Worm (Caenorhabditis elegans) whole organism, L1 larva: ENCODE results near the gene exos-2.

ENCODE experiments used
- C04F5.9 ChIP-seq: sonication (generic microtip); optimal IDR thresholded peaks from 2 replicates; lab custom pipeline; 2016; ENCODE audit warnings: missing genetic modification characterization, missing compliant biosample characterization
- C16A3.4 ChIP-seq: fragments of 150-350 bp; optimal IDR thresholded peaks from 2 replicates; lab custom pipeline; 2014; ENCODE audit warnings: missing biosample characterization, missing genetic modification characterization
- F16B12.6 ChIP-seq: fragments of 150-350 bp; optimal IDR thresholded peaks from 2 replicates; lab custom pipeline; 2014; ENCODE audit warnings: missing biosample characterization, missing genetic modification characterization
- aha-1 ChIP-seq: fragments of 150-350 bp; optimal IDR thresholded peaks from 2 replicates; lab custom pipeline; 2014; ENCODE audit warnings: missing biosample characterization, missing genetic modification characterization
- alr-1 ChIP-seq: fragments of 200-800 bp; sonication (Bioruptor generic); optimal IDR thresholded peaks from 2 replicates; lab custom pipeline; 2018; ENCODE audit warnings: borderline replicate concordance, mild to moderate bottlenecking, missing genetic modification characterization, missing compliant biosample characterization
- aly-2 ChIP-seq: fragments of 150-350 bp; optimal IDR thresholded peaks from 2 replicates; lab custom pipeline; 2014; ENCODE audit warnings: missing biosample characterization, missing genetic modification characterization
- ama-1 ChIP-seq: fragments of 150-350 bp; optimal IDR thresholded peaks from 2 replicates; lab custom pipeline; 2014
- ceh-8 ChIP-seq: fragments of 200-800 bp; sonication (Bioruptor generic); optimal IDR thresholded peaks from 2 replicates; lab custom pipeline; 2018; ENCODE audit warnings: mild to moderate bottlenecking, missing genetic modification characterization, moderate library complexity, missing compliant biosample characterization
- ceh-82 ChIP-seq, 3 experiments: fragments of 150-350 bp in 1 of 3; sonication (generic microtip) in 2 of 3; optimal IDR thresholded peaks; 2 replicates each; lab custom pipeline; 2014 to 2017; ENCODE audit warnings: missing biosample characterization in 3 of 3, missing genetic modification characterization in 3 of 3
- ceh-88 ChIP-seq: fragments of 200-800 bp; sonication (Bioruptor generic); IDR thresholded peaks from 2 replicates; pipeline ENCODE4 v1.3.6; 2022; ENCODE audit warnings: missing genetic modification characterization, missing compliant biosample characterization
- dpl-1 ChIP-seq, 3 experiments: fragments of 150-350 bp in 2 of 3; sonication (generic microtip) in 1 of 3; optimal IDR thresholded peaks; 2 replicates each; lab custom pipeline; 2014 to 2017; ENCODE audit warnings: missing biosample characterization in 3 of 3, missing genetic modification characterization in 3 of 3, missing genetic modification reagents in 3 of 3
- dsc-1 ChIP-seq: sonication (generic microtip); optimal IDR thresholded peaks from 2 replicates; lab custom pipeline; 2016; ENCODE audit warnings: mild to moderate bottlenecking, missing genetic modification characterization, missing compliant biosample characterization
- efl-1 ChIP-seq, 4 experiments: fragments of 150-350 bp; optimal IDR thresholded peaks in 3 of 4; peaks in 1 of 4; 1 replicate in 1 of 4; 2 replicates in 3 of 4; lab custom pipeline; 2014; ENCODE audit warnings: missing biosample characterization in 2 of 4, missing genetic modification characterization in 2 of 4, missing genetic modification reagents in 2 of 4
- elt-3 ChIP-seq, 6 experiments: fragments of 150-350 bp in 1 of 6; sonication (generic microtip); optimal IDR thresholded peaks; 2 replicates each; lab custom pipeline; 2017 to 2018; ENCODE audit warnings: missing biosample characterization in 6 of 6, missing genetic modification characterization in 6 of 6, inconsistent platforms in 1 of 6
- fkh-8 ChIP-seq: sonication (generic microtip); optimal IDR thresholded peaks from 2 replicates; lab custom pipeline; 2016; ENCODE audit warnings: mild to moderate bottlenecking, missing genetic modification characterization, missing compliant biosample characterization
- fos-1 ChIP-seq: fragments of 150-350 bp; optimal IDR thresholded peaks from 2 replicates; lab custom pipeline; 2014; ENCODE audit warnings: missing biosample characterization, missing genetic modification characterization
- grh-1 ChIP-seq: fragments of 200-800 bp; sonication (Bioruptor generic); IDR thresholded peaks from 2 replicates; pipeline ENCODE4 v1.3.6; 2022; ENCODE audit warnings: missing genetic modification reagents, missing genetic modification characterization, missing compliant biosample characterization
- irx-1 ChIP-seq: sonication (generic microtip); optimal IDR thresholded peaks from 2 replicates; lab custom pipeline; 2016; ENCODE audit warnings: missing genetic modification characterization, missing compliant biosample characterization
- isw-1 ChIP-seq: fragments of 200-800 bp; sonication (Bioruptor generic); IDR thresholded peaks from 2 replicates; pipeline ENCODE4 v1.3.6; 2022; ENCODE audit warnings: missing genetic modification characterization, missing compliant biosample characterization
- lin-13 ChIP-seq: fragments of 150-350 bp; optimal IDR thresholded peaks from 2 replicates; lab custom pipeline; 2014; ENCODE audit warnings: missing biosample characterization, missing genetic modification reagents, missing genetic modification characterization
- lin-15B ChIP-seq: fragments of 150-350 bp; sonication (generic microtip); optimal IDR thresholded peaks from 3 replicates; lab custom pipeline; 2014; ENCODE audit warnings: missing biosample characterization, missing genetic modification characterization
- lin-35 ChIP-seq, 2 experiments: fragments of 150-350 bp; optimal IDR thresholded peaks; 2 replicates each; lab custom pipeline; 2014; ENCODE audit warnings: missing biosample characterization in 2 of 2, missing genetic modification characterization in 2 of 2, missing genetic modification reagents in 2 of 2
- lin-39 ChIP-seq: fragments of 150-350 bp; optimal IDR thresholded peaks from 2 replicates; lab custom pipeline; 2014; ENCODE audit warnings: missing biosample characterization, missing genetic modification reagents, missing genetic modification characterization
- lir-3 ChIP-seq: sonication (generic microtip); optimal IDR thresholded peaks from 2 replicates; lab custom pipeline; 2016; ENCODE audit warnings: mild to moderate bottlenecking, missing genetic modification characterization, moderate library complexity, missing compliant biosample characterization; ENCODE audit not compliant: poor library complexity
- lsy-2 ChIP-seq, 2 experiments: fragments of 150-350 bp; optimal IDR thresholded peaks; 2 replicates each; lab custom pipeline; 2014; ENCODE audit warnings: missing biosample characterization in 2 of 2, missing genetic modification characterization in 2 of 2
- mdl-1 ChIP-seq, 2 experiments: fragments of 150-350 bp; optimal IDR thresholded peaks; 2 replicates each; lab custom pipeline; 2014 to 2017; ENCODE audit warnings: missing biosample characterization in 2 of 2, missing genetic modification characterization in 2 of 2, inconsistent platforms in 1 of 2
- mef-2 ChIP-seq: fragments of 150-350 bp; optimal IDR thresholded peaks from 2 replicates; lab custom pipeline; 2014; ENCODE audit warnings: missing biosample characterization, missing genetic modification characterization
- mep-1 ChIP-seq: fragments of 150-350 bp; optimal IDR thresholded peaks from 2 replicates; lab custom pipeline; 2014; ENCODE audit warnings: missing biosample characterization, missing genetic modification characterization
- nhr-12 ChIP-seq: sonication (generic microtip); optimal IDR thresholded peaks from 2 replicates; lab custom pipeline; 2017; ENCODE audit warnings: missing biosample characterization, missing genetic modification characterization
- nhr-19 ChIP-seq: fragments of 200-800 bp; sonication (Bioruptor generic); conservative IDR thresholded peaks from 2 replicates; pipeline ENCODE4 v1.3.6; 2022; ENCODE audit warnings: missing genetic modification characterization, missing compliant biosample characterization
- nhr-20 ChIP-seq: sonication (generic microtip); optimal IDR thresholded peaks from 2 replicates; lab custom pipeline; 2016; ENCODE audit warnings: mild to moderate bottlenecking, missing genetic modification characterization, missing compliant biosample characterization
- nhr-237 ChIP-seq: fragments of 150-350 bp; optimal IDR thresholded peaks from 2 replicates; lab custom pipeline; 2014; ENCODE audit warnings: missing biosample characterization, missing genetic modification characterization
- nhr-47 ChIP-seq: sonication (generic microtip); optimal IDR thresholded peaks from 2 replicates; lab custom pipeline; 2016; ENCODE audit warnings: mild to moderate bottlenecking, missing genetic modification characterization, moderate library complexity, missing compliant biosample characterization
- nhr-71 ChIP-seq: sonication (generic microtip); optimal IDR thresholded peaks from 2 replicates; lab custom pipeline; 2016; ENCODE audit warnings: mild to moderate bottlenecking, missing genetic modification characterization, moderate library complexity, missing compliant biosample characterization
- nhr-77 ChIP-seq: fragments of 150-350 bp; optimal IDR thresholded peaks from 2 replicates; lab custom pipeline; 2014; ENCODE audit warnings: missing biosample characterization, missing genetic modification characterization
- nhr-85 ChIP-seq: sonication (generic microtip); peaks from one replicate; lab custom pipeline; 2016; ENCODE audit warnings: missing genetic modification characterization, inconsistent platforms, missing compliant biosample characterization
- nhr-90 ChIP-seq: sonication (generic microtip); optimal IDR thresholded peaks from 2 replicates; lab custom pipeline; 2016; ENCODE audit warnings: mild to moderate bottlenecking, missing genetic modification characterization, missing compliant biosample characterization; ENCODE audit not compliant: poor library complexity
- pax-3 ChIP-seq: fragments of 200-800 bp; sonication (Bioruptor generic); optimal IDR thresholded peaks from 2 replicates; lab custom pipeline; 2018; ENCODE audit warnings: mild to moderate bottlenecking, missing genetic modification characterization, moderate library complexity, missing compliant biosample characterization
- pqm-1 ChIP-seq: sonication (generic microtip); optimal IDR thresholded peaks from 3 replicates; lab custom pipeline; 2017; ENCODE audit warnings: missing biosample characterization, missing genetic modification characterization
- rnt-1 ChIP-seq: sonication (generic microtip); optimal IDR thresholded peaks from 2 replicates; lab custom pipeline; 2016; ENCODE audit warnings: mild to moderate bottlenecking, missing genetic modification characterization, moderate library complexity, missing compliant biosample characterization
- skn-1 ChIP-seq: fragments of 150-350 bp; optimal IDR thresholded peaks from 2 replicates; lab custom pipeline; 2014; ENCODE audit warnings: missing biosample characterization, missing genetic modification characterization
- snu-23 ChIP-seq: sonication (generic microtip); optimal IDR thresholded peaks from 2 replicates; lab custom pipeline; 2016; ENCODE audit warnings: missing genetic modification characterization, missing compliant biosample characterization
- sox-4 ChIP-seq: sonication (generic microtip); optimal IDR thresholded peaks from 2 replicates; lab custom pipeline; 2016; ENCODE audit warnings: missing genetic modification characterization, missing compliant biosample characterization
- sptf-1 ChIP-seq: fragments of 150-350 bp; optimal IDR thresholded peaks from 2 replicates; lab custom pipeline; 2014; ENCODE audit warnings: missing biosample characterization, missing genetic modification characterization
- sup-37 ChIP-seq: fragments of 200-800 bp; sonication (Bioruptor generic); optimal IDR thresholded peaks from 2 replicates; lab custom pipeline; 2018; ENCODE audit warnings: mild to moderate bottlenecking, missing genetic modification characterization, missing compliant biosample characterization
- swsn-7 ChIP-seq: sonication (generic microtip); optimal IDR thresholded peaks from 2 replicates; lab custom pipeline; 2016; ENCODE audit warnings: missing genetic modification characterization, missing compliant biosample characterization
- tbx-2 ChIP-seq: sonication (generic microtip); optimal IDR thresholded peaks from 2 replicates; lab custom pipeline; 2016; ENCODE audit warnings: missing genetic modification characterization, missing compliant biosample characterization
- unc-130 ChIP-seq: fragments of 150-350 bp; optimal IDR thresholded peaks from 2 replicates; lab custom pipeline; 2017; ENCODE audit warnings: missing biosample characterization, missing genetic modification characterization, inconsistent platforms
- unc-30 ChIP-seq: sonication (generic microtip); optimal IDR thresholded peaks from 2 replicates; lab custom pipeline; 2017; ENCODE audit warnings: missing biosample characterization, missing genetic modification characterization
- unc-86 ChIP-seq: sonication (generic microtip); optimal IDR thresholded peaks from 2 replicates; lab custom pipeline; 2016; ENCODE audit warnings: missing genetic modification characterization, missing compliant biosample characterization
- unc-98 ChIP-seq: fragments of 200-800 bp; sonication (Bioruptor generic); IDR thresholded peaks from 2 replicates; pipeline ENCODE4 v1.3.6; 2022; ENCODE audit warnings: missing genetic modification characterization, missing compliant biosample characterization
- xbp-1 ChIP-seq: sonication (generic microtip); optimal IDR thresholded peaks from 2 replicates; lab custom pipeline; 2016; ENCODE audit warnings: missing genetic modification characterization, missing compliant biosample characterization
- ztf-11 ChIP-seq, 2 experiments: sonication (generic microtip); optimal IDR thresholded peaks; 2 replicates each; lab custom pipeline; 2016 to 2017; ENCODE audit warnings: missing genetic modification characterization in 2 of 2, missing biosample characterization in 1 of 2, missing compliant biosample characterization in 1 of 2

The exos-2 gene

ce11 chrIV:6415149-6415548 lies at the start of gene exos-2:
Gene exos-2, plus strand, starts transcription at chrIV:6415478.
- TF ChIP-seq unc-86 (peak; percentile 60), fkh-8 (no peak), aly-2 (tag; lab: Kevin White, UChicago) (peak; percentile 53), nhr-90 (peak; percentile 49), lir-3 (peak; percentile 13), unc-98 (no peak), lin-35 (GFP tag; optimal IDR thresholded peaks at IDR 0.05; lab: Kevin White, UChicago) (peak; percentile 98 to 99), dpl-1 (GFP tag; optimal IDR thresholded peaks at IDR 0.05; lab: Kevin White, UChicago) (peak; percentile 95 to 97 (median 96)), nhr-237 (tag; lab: Kevin White, UChicago) (no peak), tbx-2 (tag; lab: Kevin White, UChicago) (peak; percentile 60), lsy-2 (tag; optimal IDR thresholded peaks at IDR 0.05; lab: Kevin White, UChicago) (peak; percentile 75 to 87), efl-1 (optimal IDR thresholded peaks at IDR 0.05; lab: Kevin White, UChicago) (peak; percentile 85 to 97), efl-1 (GFP tag; optimal IDR thresholded peaks at IDR 0.05 in 1 of 2; lab: Kevin White, UChicago) (peak; percentile 97 to 99), ceh-88 (GFP tag; lab: Robert Waterston, UW) (peak; percentile 32; the same call in 1 of the 2 replicates), ceh-8 (GFP tag; lab: Kevin White, UChicago) (peak; percentile 22), snu-23 (peak; percentile 73), pqm-1 (tag; lab: Kevin White, UChicago) (no peak), unc-130 (tag; lab: Kevin White, UChicago) (peak; percentile 81), C16A3.4 (tag; lab: Kevin White, UChicago) (peak; percentile 70), irx-1 (tag; lab: Kevin White, UChicago) (peak; percentile 41), mep-1 (tag; lab: Kevin White, UChicago) (peak; percentile 65), nhr-20 (tag; lab: Kevin White, UChicago) (peak; percentile 62), nhr-77 (tag; lab: Kevin White, UChicago) (peak; percentile 55), elt-3 (tag; optimal IDR thresholded peaks at IDR 0.05; lab: Kevin White, UChicago) (peak in 1 of 6 experiments; percentile 34), sptf-1 (tag; lab: Kevin White, UChicago) (no peak), ceh-82 (tag; optimal IDR thresholded peaks at IDR 0.05; lab: Kevin White, UChicago) (peak; percentile 53 to 75 (median 55)), ztf-11 (tag; optimal IDR thresholded peaks at IDR 0.05; lab: Kevin White, UChicago) (peak in 1 of 2 experiments; percentile 9), nhr-19 (GFP tag; lab: Robert Waterston, UW) (peak; percentile 50; the same call in 1 of the 2 replicates), nhr-47 (peak; percentile 77), mdl-1 (tag; optimal IDR thresholded peaks at IDR 0.05; lab: Kevin White, UChicago) (peak in 1 of 2 experiments; percentile 13), dsc-1 (tag; lab: Kevin White, UChicago) (peak; percentile 47), sup-37 (no peak), xbp-1 (tag; lab: Kevin White, UChicago) (peak; percentile 65), nhr-85 (tag; lab: Kevin White, UChicago) (peak; percentile 76), lin-15B (peak; percentile 73), lin-13 (GFP tag; lab: Kevin White, UChicago) (peak; percentile 54), nhr-12 (no peak), skn-1 (peak; percentile 36), pax-3 (tag; lab: Kevin White, UChicago) (no peak), swsn-7 (tag; lab: Kevin White, UChicago) (peak; percentile 63), aha-1 (no peak), grh-1 (GFP tag; lab: Robert Waterston, UW) (peak; percentile 19; the same call in 1 of the 2 replicates), ama-1 (lab: Kevin White, UChicago) (no peak), isw-1 (GFP tag; lab: Robert Waterston, UW) (peak; percentile 69), sox-4 (no peak), rnt-1 (tag; lab: Kevin White, UChicago) (peak; percentile 80), fos-1 (tag; lab: Kevin White, UChicago) (peak; percentile 6), C04F5.9 (tag; lab: Kevin White, UChicago) (peak; percentile 19), lin-39 (tag; lab: Kevin White, UChicago) (no peak), F16B12.6 (tag; lab: Kevin White, UChicago) (peak; percentile 61), nhr-71 (tag; lab: Kevin White, UChicago) (peak; percentile 77), alr-1 (tag; lab: Kevin White, UChicago) (no peak), unc-30 (no peak), mef-2 (tag; lab: Kevin White, UChicago) (no peak)
- TF ChIP-seq, all 84 proteins: peak for 38
